Worm (Caenorhabditis elegans): ENCODE measurements around the gene slc-36.3.
"Not testable (repeated sequence)": the region's sequence is repeated elsewhere in the genome, so short reads cannot be mapped to it uniquely, and the experiment has no call there.

slc-36.3 gene

ce11 chrV:20544092-20544491 is at the start of gene slc-36.3:
TSS of gene slc-36.3 (minus strand) at chrV:20544192.
- no peak for TF ChIP-seq klf-2 (GFP tag; conservative IDR thresholded peaks at IDR 0.05)
- no peak for TF ChIP-seq ref-1 (GFP tag; conservative IDR thresholded peaks at IDR 0.05)
- no peak for TF ChIP-seq tab-1 (GFP tag; IDR thresholded peaks at IDR 0.05)
- TF ChIP-seq flt-1 (GFP tag; IDR thresholded peaks at IDR 0.05), result no peak
- TF ChIP-seq med-1 (GFP tag; optimal IDR thresholded peaks at IDR 0.05; ENCODE audit: insufficient read depth), result no peak
- TF ChIP-seq T22C8.4 (GFP tag; IDR thresholded peaks at IDR 0.05), result no peak
- TF ChIP-seq ztf-29 (GFP tag; IDR thresholded peaks at IDR 0.05), result no peak
- TF ChIP-seq ztf-23 (GFP tag; IDR thresholded peaks at IDR 0.05), result no peak
- no peak for TF ChIP-seq cog-1 (tag; optimal IDR thresholded peaks at IDR 0.05)

- TF ChIP-seq med-1 (GFP tag; optimal IDR thresholded peaks at IDR 0.05; ENCODE audit: insufficient read depth), result no peak
- TF ChIP-seq cog-1 (tag; optimal IDR thresholded peaks at IDR 0.05), result peak; percentile 81
- TF ChIP-seq ztf-29 (GFP tag; IDR thresholded peaks at IDR 0.05), result no peak
- no peak for TF ChIP-seq klf-2 (GFP tag; conservative IDR thresholded peaks at IDR 0.05)
- TF ChIP-seq tab-1 (GFP tag; IDR thresholded peaks at IDR 0.05), result peak; percentile 69; the same call in 1 of the 2 replicates
- TF ChIP-seq ref-1 (GFP tag; conservative IDR thresholded peaks at IDR 0.05), result no peak
- TF ChIP-seq ztf-23 (GFP tag; IDR thresholded peaks at IDR 0.05), result peak; percentile 56; the same call in 1 of the 2 replicates
- 0 out of 2 replicates have a peak, but pooled peaks have one; percentile 50 for TF ChIP-seq flt-1 (GFP tag; IDR thresholded peaks at IDR 0.05)
- TF ChIP-seq T22C8.4 (GFP tag; IDR thresholded peaks at IDR 0.05), result no peak
These were observed 36.6 kb upstream of the slc-36.3 start, which contains the start of gene F26F2.7 for ce11 chrV:20580511-20581040. TSS of gene F26F2.7 (plus strand) at chrV:20580990.

- TF ChIP-seq flt-1 (GFP tag; IDR thresholded peaks at IDR 0.05) (no peak), ztf-23 (GFP tag; IDR thresholded peaks at IDR 0.05) (no peak), T22C8.4 (GFP tag; IDR thresholded peaks at IDR 0.05) (no peak), med-1 (GFP tag; optimal IDR thresholded peaks at IDR 0.05; ENCODE audit: insufficient read depth) (no peak), ztf-29 (GFP tag; IDR thresholded peaks at IDR 0.05) (no peak), klf-2 (GFP tag; conservative IDR thresholded peaks at IDR 0.05) (no peak), tab-1 (GFP tag; IDR thresholded peaks at IDR 0.05) (no peak), cog-1 (tag; optimal IDR thresholded peaks at IDR 0.05) (no peak), ref-1 (GFP tag; conservative IDR thresholded peaks at IDR 0.05) (no peak)
These were observed 35.5 kb upstream of the slc-36.3 start, which contains the start of gene F26F2.8 for ce11 chrV:20579534-20579933. TSS of gene F26F2.8 (plus strand) at chrV:20579546.

DNA sequence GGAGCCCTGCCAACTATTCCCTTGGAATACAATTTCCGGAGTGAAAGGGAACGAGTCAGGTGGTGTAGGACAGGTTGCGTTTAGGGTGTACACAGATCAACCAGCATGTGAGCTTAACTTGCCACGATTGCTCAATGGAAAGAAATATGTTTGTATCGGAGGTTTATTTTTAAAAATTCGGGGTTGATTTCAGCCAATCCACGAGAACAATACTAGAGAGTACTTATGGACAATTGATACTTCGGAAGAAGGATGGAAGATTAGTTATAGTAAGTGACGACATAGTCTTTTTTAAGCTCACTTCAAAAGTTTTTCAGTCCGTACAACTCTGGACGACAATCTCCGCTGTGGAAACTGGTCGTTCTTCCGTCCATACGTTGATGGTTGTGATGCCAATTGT is 30.9 kb upstream of the slc-36.3 start:
- no peak for TF ChIP-seq flt-1 (GFP tag; IDR thresholded peaks at IDR 0.05)
- no peak for TF ChIP-seq med-1 (GFP tag; optimal IDR thresholded peaks at IDR 0.05; ENCODE audit: insufficient read depth)
- TF ChIP-seq T22C8.4 (GFP tag; IDR thresholded peaks at IDR 0.05), result no peak
- TF ChIP-seq ref-1 (GFP tag; conservative IDR thresholded peaks at IDR 0.05), result no peak
- TF ChIP-seq ztf-23 (GFP tag; IDR thresholded peaks at IDR 0.05), result no peak
- no peak for TF ChIP-seq ztf-29 (GFP tag; IDR thresholded peaks at IDR 0.05)
- no peak for TF ChIP-seq klf-2 (GFP tag; conservative IDR thresholded peaks at IDR 0.05)
- no peak for TF ChIP-seq cog-1 (tag; optimal IDR thresholded peaks at IDR 0.05)

ce11 chrV:20574314-20574713 is 30.3 kb upstream of the slc-36.3 start, which contains the start of gene clec-263:
TSS of gene clec-263 (plus strand) at chrV:20574614.
- TF ChIP-seq T22C8.4 (GFP tag; IDR thresholded peaks at IDR 0.05), result no peak

DNA sequence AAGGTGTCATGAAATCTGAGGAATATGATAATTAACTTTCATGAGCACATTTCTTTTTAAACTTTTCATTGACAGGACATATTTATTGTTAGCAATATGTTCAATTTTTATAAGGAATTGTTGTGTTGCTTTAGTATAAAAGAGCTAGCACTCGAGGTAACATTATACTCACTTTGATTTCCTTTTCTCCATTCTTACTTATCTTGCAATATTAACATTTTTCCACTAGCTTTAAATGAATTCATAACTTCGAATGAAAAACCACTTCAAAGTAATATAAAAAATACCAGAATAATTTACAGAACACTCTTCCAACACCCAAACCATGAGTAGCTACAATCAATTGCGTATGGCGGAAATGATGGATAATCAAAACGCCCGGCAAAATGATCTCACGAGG is 29.4 kb upstream of the slc-36.3 start, which contains the start of gene F26F2.5:
Gene F26F2.5 (plus strand): TSS at position 301 of the 400 bp plus-strand sequence.
- TF ChIP-seq flt-1 (GFP tag; IDR thresholded peaks at IDR 0.05) (no peak), med-1 (GFP tag; optimal IDR thresholded peaks at IDR 0.05; ENCODE audit: insufficient read depth) (no peak), ref-1 (GFP tag; conservative IDR thresholded peaks at IDR 0.05) (no peak), cog-1 (tag; optimal IDR thresholded peaks at IDR 0.05) (no peak), ztf-29 (GFP tag; IDR thresholded peaks at IDR 0.05) (no peak), T22C8.4 (GFP tag; IDR thresholded peaks at IDR 0.05) (no peak), tab-1 (GFP tag; IDR thresholded peaks at IDR 0.05) (no peak), ztf-23 (GFP tag; IDR thresholded peaks at IDR 0.05) (no peak), klf-2 (GFP tag; conservative IDR thresholded peaks at IDR 0.05) (no peak)

- TF ChIP-seq ref-1 (GFP tag; conservative IDR thresholded peaks at IDR 0.05); ztf-23 (GFP tag; IDR thresholded peaks at IDR 0.05); T22C8.4 (GFP tag; IDR thresholded peaks at IDR 0.05): not testable (repeated sequence)
These were observed 25.0 kb upstream of the slc-36.3 start, which contains the start of gene F26F2.4 for ce11 chrV:20568995-20569394. TSS of gene F26F2.4 (plus strand) at chrV:20569295.

DNA sequence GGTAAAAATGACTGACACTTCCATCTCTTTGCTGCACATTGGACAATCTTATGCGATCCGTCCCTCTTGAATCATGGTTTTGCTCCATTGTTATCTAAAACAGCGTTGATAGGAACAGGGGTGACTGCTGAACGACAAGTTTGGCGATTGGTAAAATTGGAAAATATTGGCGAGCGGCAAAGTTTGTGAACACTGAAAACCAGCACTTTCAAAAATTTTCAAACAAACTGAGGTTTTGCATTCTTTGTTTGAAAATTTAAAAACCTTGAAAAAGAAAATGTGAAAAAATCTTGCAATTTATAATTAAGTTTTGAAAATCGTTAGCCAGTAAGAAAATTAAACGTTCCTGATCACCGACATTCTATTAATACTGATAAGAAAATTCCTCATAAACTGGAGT is 22.5 kb upstream of the slc-36.3 start, which contains the start of gene F26F2.3:
Gene F26F2.3 (minus strand): TSS at position 101 of the 400 bp plus-strand sequence.
- TF ChIP-seq ztf-29 (GFP tag; IDR thresholded peaks at IDR 0.05) (no peak), cog-1 (tag; optimal IDR thresholded peaks at IDR 0.05) (no peak), ref-1 (GFP tag; conservative IDR thresholded peaks at IDR 0.05) (no peak), med-1 (GFP tag; optimal IDR thresholded peaks at IDR 0.05; ENCODE audit: insufficient read depth) (no peak), tab-1 (GFP tag; IDR thresholded peaks at IDR 0.05) (no peak)

ce11 chrV:20564054-20564453 is 20.1 kb upstream of the slc-36.3 start, which contains the start of gene F26F2.13:
TSS of gene F26F2.13 (plus strand) at chrV:20564354.
- TF ChIP-seq T22C8.4 (GFP tag; IDR thresholded peaks at IDR 0.05); flt-1 (GFP tag; IDR thresholded peaks at IDR 0.05); klf-2 (GFP tag; conservative IDR thresholded peaks at IDR 0.05): not testable (repeated sequence)

DNA sequence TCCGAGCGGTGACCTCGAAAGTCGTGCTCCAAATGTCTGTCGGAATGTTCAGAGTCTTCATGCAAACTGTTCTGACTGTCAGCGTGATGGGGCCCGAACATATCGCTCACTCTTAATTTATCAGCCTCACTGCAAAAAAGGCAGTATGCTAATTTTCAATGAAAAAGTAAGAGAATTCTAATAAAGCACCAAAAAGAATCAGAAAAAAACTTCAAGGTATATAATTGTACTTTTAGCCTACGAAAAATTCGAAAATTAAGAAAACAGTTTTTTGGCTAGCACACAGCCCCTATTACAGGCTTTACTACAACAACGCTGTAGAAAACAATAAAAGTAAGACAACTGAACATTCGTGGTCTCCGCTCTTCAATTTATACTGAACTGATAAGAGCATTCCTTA is 17.8 kb upstream of the slc-36.3 start, which contains the start of gene F26F2.1:
Gene F26F2.1 (minus strand): TSS at position 101 of the 400 bp plus-strand sequence.
- no peak for TF ChIP-seq T22C8.4 (GFP tag; IDR thresholded peaks at IDR 0.05)
- no peak for TF ChIP-seq ztf-23 (GFP tag; IDR thresholded peaks at IDR 0.05)
- no peak for TF ChIP-seq cog-1 (tag; optimal IDR thresholded peaks at IDR 0.05)
- TF ChIP-seq klf-2 (GFP tag; conservative IDR thresholded peaks at IDR 0.05), result no peak
- no peak for TF ChIP-seq med-1 (GFP tag; optimal IDR thresholded peaks at IDR 0.05; ENCODE audit: insufficient read depth)
